Fruit fly (Drosophila melanogaster): ENCODE measurements around the gene CG34174.

dm6 chr2L:2226259-2227121 lies 12.4 kb downstream of the CG34174 start, which contains the start of the genes CG15387 and sau:
- TF ChIP-seq fkh (GFP tag; optimal IDR thresholded peaks at IDR 0.05) (peak; percentile 45), CG3919 (GFP tag; optimal IDR thresholded peaks at IDR 0.05) (peak; percentile 87), CG6808 (GFP tag; optimal IDR thresholded peaks at IDR 0.05) (peak; percentile 53), CG32006 (GFP tag; optimal IDR thresholded peaks at IDR 0.05) (peak; percentile 69), CG1621 (tag; optimal IDR thresholded peaks at IDR 0.05) (peak; percentile 52), Hr38 (GFP tag; optimal IDR thresholded peaks at IDR 0.05) (peak; percentile 72), CG16779 (tag; optimal IDR thresholded peaks at IDR 0.05) (peak; percentile 2), svp (GFP tag) (peak; percentile 94), CG6792 (GFP tag; optimal IDR thresholded peaks at IDR 0.05) (peak; percentile 74), CG6854 (GFP tag; optimal IDR thresholded peaks at IDR 0.05) (peak; percentile 39), CG10631 (GFP tag; optimal IDR thresholded peaks at IDR 0.05) (peak; percentile 88), pdm3 (GFP tag; optimal IDR thresholded peaks at IDR 0.05) (peak; percentile 91), Eip93F (GFP tag; optimal IDR thresholded peaks at IDR 0.05) (peak; percentile 27), Smox (GFP tag; optimal IDR thresholded peaks at IDR 0.05) (peak; percentile 88)

Data from whole organism, prepupa.